Worm (Caenorhabditis elegans) whole organism, L1 larva: ENCODE data around the gene dot-1.2.

Experiments used
- C16A3.4 ChIP-seq: fragments of 150-350 bp; optimal IDR thresholded peaks from 2 replicates; lab custom pipeline; 2014; ENCODE audit warnings: missing biosample characterization, missing genetic modification characterization
- aha-1 ChIP-seq: fragments of 150-350 bp; optimal IDR thresholded peaks from 2 replicates; lab custom pipeline; 2014; ENCODE audit warnings: missing biosample characterization, missing genetic modification characterization
- aly-2 ChIP-seq: fragments of 150-350 bp; optimal IDR thresholded peaks from 2 replicates; lab custom pipeline; 2014; ENCODE audit warnings: missing biosample characterization, missing genetic modification characterization
- ceh-8 ChIP-seq: fragments of 200-800 bp; sonication (Bioruptor generic); optimal IDR thresholded peaks from 2 replicates; lab custom pipeline; 2018; ENCODE audit warnings: mild to moderate bottlenecking, missing genetic modification characterization, moderate library complexity, missing compliant biosample characterization
- ceh-82 ChIP-seq, 3 experiments: fragments of 150-350 bp in 1 of 3; sonication (generic microtip) in 2 of 3; optimal IDR thresholded peaks; 2 replicates each; lab custom pipeline; 2014 to 2017; ENCODE audit warnings: missing biosample characterization in 3 of 3, missing genetic modification characterization in 3 of 3
- ceh-90 ChIP-seq: sonication (generic microtip); optimal IDR thresholded peaks from 2 replicates; lab custom pipeline; 2016; ENCODE audit warnings: missing genetic modification characterization, missing compliant biosample characterization
- dpl-1 ChIP-seq, 3 experiments: fragments of 150-350 bp in 2 of 3; sonication (generic microtip) in 1 of 3; optimal IDR thresholded peaks; 2 replicates each; lab custom pipeline; 2014 to 2017; ENCODE audit warnings: missing biosample characterization in 3 of 3, missing genetic modification characterization in 3 of 3, missing genetic modification reagents in 3 of 3
- efl-1 ChIP-seq, 4 experiments: fragments of 150-350 bp; optimal IDR thresholded peaks in 3 of 4; peaks in 1 of 4; 1 replicate in 1 of 4; 2 replicates in 3 of 4; lab custom pipeline; 2014; ENCODE audit warnings: missing biosample characterization in 2 of 4, missing genetic modification characterization in 2 of 4, missing genetic modification reagents in 2 of 4
- egl-13 ChIP-seq: sonication (generic microtip); optimal IDR thresholded peaks from 2 replicates; lab custom pipeline; 2016; ENCODE audit warnings: missing genotype, missing genetic modification reagents, missing genetic modification characterization, missing compliant biosample characterization
- fkh-10 ChIP-seq: sonication (generic microtip); optimal IDR thresholded peaks from 2 replicates; lab custom pipeline; 2017; ENCODE audit warnings: missing biosample characterization, missing genetic modification reagents, missing genetic modification characterization
- hlh-4 ChIP-seq: sonication (generic microtip); optimal IDR thresholded peaks from 2 replicates; lab custom pipeline; 2016; ENCODE audit warnings: mild to moderate bottlenecking, missing genetic modification characterization, missing compliant biosample characterization
- hpl-2 ChIP-seq: fragments of 150-350 bp; optimal IDR thresholded peaks from 2 replicates; lab custom pipeline; 2014; ENCODE audit warnings: missing biosample characterization, missing genetic modification reagents, missing genetic modification characterization
- irx-1 ChIP-seq: sonication (generic microtip); optimal IDR thresholded peaks from 2 replicates; lab custom pipeline; 2016; ENCODE audit warnings: missing genetic modification characterization, missing compliant biosample characterization
- jun-1 ChIP-seq: fragments of 150-350 bp; optimal IDR thresholded peaks from 2 replicates; lab custom pipeline; 2014; ENCODE audit warnings: missing biosample characterization, missing genetic modification reagents, missing genetic modification characterization
- lin-13 ChIP-seq: fragments of 150-350 bp; optimal IDR thresholded peaks from 2 replicates; lab custom pipeline; 2014; ENCODE audit warnings: missing biosample characterization, missing genetic modification reagents, missing genetic modification characterization
- lin-14 ChIP-seq: fragments of 200-800 bp; sonication (Bioruptor generic); optimal IDR thresholded peaks from 2 replicates; lab custom pipeline; 2018; ENCODE audit warnings: mild to moderate bottlenecking, missing genetic modification characterization, moderate library complexity, missing compliant biosample characterization
- lin-39 ChIP-seq: fragments of 150-350 bp; optimal IDR thresholded peaks from 2 replicates; lab custom pipeline; 2014; ENCODE audit warnings: missing biosample characterization, missing genetic modification reagents, missing genetic modification characterization
- lsy-2 ChIP-seq, 2 experiments: fragments of 150-350 bp; optimal IDR thresholded peaks; 2 replicates each; lab custom pipeline; 2014; ENCODE audit warnings: missing biosample characterization in 2 of 2, missing genetic modification characterization in 2 of 2
- nhr-71 ChIP-seq: sonication (generic microtip); optimal IDR thresholded peaks from 2 replicates; lab custom pipeline; 2016; ENCODE audit warnings: mild to moderate bottlenecking, missing genetic modification characterization, moderate library complexity, missing compliant biosample characterization
- nhr-77 ChIP-seq: fragments of 150-350 bp; optimal IDR thresholded peaks from 2 replicates; lab custom pipeline; 2014; ENCODE audit warnings: missing biosample characterization, missing genetic modification characterization
- nhr-85 ChIP-seq: sonication (generic microtip); peaks from one replicate; lab custom pipeline; 2016; ENCODE audit warnings: missing genetic modification characterization, inconsistent platforms, missing compliant biosample characterization
- nhr-90 ChIP-seq: sonication (generic microtip); optimal IDR thresholded peaks from 2 replicates; lab custom pipeline; 2016; ENCODE audit warnings: mild to moderate bottlenecking, missing genetic modification characterization, missing compliant biosample characterization; ENCODE audit not compliant: poor library complexity
- pax-3 ChIP-seq: fragments of 200-800 bp; sonication (Bioruptor generic); optimal IDR thresholded peaks from 2 replicates; lab custom pipeline; 2018; ENCODE audit warnings: mild to moderate bottlenecking, missing genetic modification characterization, moderate library complexity, missing compliant biosample characterization
- pqm-1 ChIP-seq: sonication (generic microtip); optimal IDR thresholded peaks from 3 replicates; lab custom pipeline; 2017; ENCODE audit warnings: missing biosample characterization, missing genetic modification characterization
- rnt-1 ChIP-seq: sonication (generic microtip); optimal IDR thresholded peaks from 2 replicates; lab custom pipeline; 2016; ENCODE audit warnings: mild to moderate bottlenecking, missing genetic modification characterization, moderate library complexity, missing compliant biosample characterization
- skn-1 ChIP-seq: fragments of 150-350 bp; optimal IDR thresholded peaks from 2 replicates; lab custom pipeline; 2014; ENCODE audit warnings: missing biosample characterization, missing genetic modification characterization
- snpc-4 ChIP-seq: fragments of 150-350 bp; optimal IDR thresholded peaks from 2 replicates; lab custom pipeline; 2014; ENCODE audit warnings: missing biosample characterization, missing genetic modification characterization
- snu-23 ChIP-seq: sonication (generic microtip); optimal IDR thresholded peaks from 2 replicates; lab custom pipeline; 2016; ENCODE audit warnings: missing genetic modification characterization, missing compliant biosample characterization
- sox-4 ChIP-seq: sonication (generic microtip); optimal IDR thresholded peaks from 2 replicates; lab custom pipeline; 2016; ENCODE audit warnings: missing genetic modification characterization, missing compliant biosample characterization
- sptf-1 ChIP-seq: fragments of 150-350 bp; optimal IDR thresholded peaks from 2 replicates; lab custom pipeline; 2014; ENCODE audit warnings: missing biosample characterization, missing genetic modification characterization
- sup-37 ChIP-seq: fragments of 200-800 bp; sonication (Bioruptor generic); optimal IDR thresholded peaks from 2 replicates; lab custom pipeline; 2018; ENCODE audit warnings: mild to moderate bottlenecking, missing genetic modification characterization, missing compliant biosample characterization
- swsn-7 ChIP-seq: sonication (generic microtip); optimal IDR thresholded peaks from 2 replicates; lab custom pipeline; 2016; ENCODE audit warnings: missing genetic modification characterization, missing compliant biosample characterization
- tlp-1 ChIP-seq: fragments of 150-350 bp; optimal IDR thresholded peaks from 2 replicates; lab custom pipeline; 2014; ENCODE audit warnings: missing biosample characterization, missing genetic modification characterization
- unc-130 ChIP-seq: fragments of 150-350 bp; optimal IDR thresholded peaks from 2 replicates; lab custom pipeline; 2017; ENCODE audit warnings: missing biosample characterization, missing genetic modification characterization, inconsistent platforms
- unc-30 ChIP-seq: sonication (generic microtip); optimal IDR thresholded peaks from 2 replicates; lab custom pipeline; 2017; ENCODE audit warnings: missing biosample characterization, missing genetic modification characterization
- unc-62 ChIP-seq: fragments of 150-350 bp; optimal IDR thresholded peaks from 2 replicates; lab custom pipeline; 2014; ENCODE audit warnings: missing biosample characterization, missing genetic modification reagents, missing genetic modification characterization
- unc-98 ChIP-seq: fragments of 200-800 bp; sonication (Bioruptor generic); IDR thresholded peaks from 2 replicates; pipeline ENCODE4 v1.3.6; 2022; ENCODE audit warnings: missing genetic modification characterization, missing compliant biosample characterization
- vab-15 ChIP-seq: sonication (generic microtip); optimal IDR thresholded peaks from 2 replicates; lab custom pipeline; 2017; ENCODE audit warnings: missing genotype, mild to moderate bottlenecking, missing genetic modification characterization, missing compliant biosample characterization
- zip-4 ChIP-seq: fragments of 200-800 bp; sonication (Bioruptor generic); optimal IDR thresholded peaks from 2 replicates; lab custom pipeline; 2018; ENCODE audit warnings: mild to moderate bottlenecking, missing genetic modification characterization, moderate library complexity, missing compliant biosample characterization
- ztf-4 ChIP-seq: fragments of 150-350 bp; optimal IDR thresholded peaks from 2 replicates; lab custom pipeline; 2014; ENCODE audit warnings: missing biosample characterization, missing genetic modification characterization

The dot-1.2 gene

ce11 chrX:11828661-11829060, 40.5 kb downstream of the dot-1.2 start:
- no peak for TF ChIP-seq rnt-1 (tag; lab: Kevin White, UChicago)
- TF ChIP-seq, all 84 proteins: peak for 0

- TF ChIP-seq pax-3 (tag; lab: Kevin White, UChicago) (no peak), skn-1 (tag; lab: Kevin White, UChicago) (no peak), C16A3.4 (tag; lab: Kevin White, UChicago) (no peak), snu-23 (GFP tag; lab: Kevin White, UChicago) (no peak), pqm-1 (tag; lab: Kevin White, UChicago) (no peak), sptf-1 (no peak), lin-39 (tag; lab: Kevin White, UChicago) (no peak), tlp-1 (tag; lab: Kevin White, UChicago) (no peak), dpl-1 (GFP tag; optimal IDR thresholded peaks at IDR 0.05; lab: Kevin White, UChicago) (no peak), nhr-90 (tag; lab: Kevin White, UChicago) (no peak), nhr-85 (no peak), snpc-4 (tag; lab: Kevin White, UChicago) (no peak), nhr-77 (tag; lab: Kevin White, UChicago) (no peak), jun-1 (tag; lab: Kevin White, UChicago) (no peak), ceh-90 (tag; lab: Kevin White, UChicago) (no peak), swsn-7 (tag; lab: Kevin White, UChicago) (no peak), sox-4 (tag; lab: Kevin White, UChicago) (no peak)
- TF ChIP-seq, all 84 proteins: peak for 0
Observed at ce11 chrX:11827528-11827927, 41.6 kb downstream of the dot-1.2 start.

ce11 chrX:11826892-11827291, 42.3 kb downstream of the dot-1.2 start:
- TF ChIP-seq rnt-1 (tag; lab: Kevin White, UChicago) (no peak), fkh-10 (GFP tag; lab: Kevin White, UChicago) (peak; percentile 62)

ce11 chrX:11823704-11824103, 45.5 kb downstream of the dot-1.2 start, which contains the start of gene tag-241:
Gene tag-241 (plus strand): TSS chrX:11824004.
- TF ChIP-seq zip-4 (no peak), lsy-2 (tag; optimal IDR thresholded peaks at IDR 0.05; lab: Kevin White, UChicago) (no peak), pqm-1 (tag; lab: Kevin White, UChicago) (no peak), skn-1 (tag; lab: Kevin White, UChicago) (no peak), lin-14 (GFP tag; lab: Kevin White, UChicago) (peak; percentile 1), dpl-1 (GFP tag; optimal IDR thresholded peaks at IDR 0.05; lab: Kevin White, UChicago) (no peak), swsn-7 (tag; lab: Kevin White, UChicago) (no peak), vab-15 (tag; lab: Kevin White, UChicago) (no peak)

- TF ChIP-seq rnt-1 (tag; lab: Kevin White, UChicago) (peak; percentile 64), efl-1 (optimal IDR thresholded peaks at IDR 0.05; lab: Kevin White, UChicago) (no peak), efl-1 (GFP tag; optimal IDR thresholded peaks at IDR 0.05 in 1 of 2; lab: Kevin White, UChicago) (no peak), irx-1 (tag; lab: Kevin White, UChicago) (no peak), egl-13 (no peak), unc-98 (GFP tag; lab: Robert Waterston, UW) (no peak), sptf-1 (no peak), lin-14 (GFP tag; lab: Kevin White, UChicago) (peak; percentile 51), nhr-71 (tag; lab: Kevin White, UChicago) (peak; percentile 9), unc-30 (tag; lab: Kevin White, UChicago) (no peak), aly-2 (tag; lab: Kevin White, UChicago) (no peak)
Observed at ce11 chrX:11821159-11821720, 47.9 kb downstream of the dot-1.2 start.

- TF ChIP-seq hpl-2 = no peak
- TF ChIP-seq lin-39 (tag; lab: Kevin White, UChicago) = no peak
- peak; percentile 4 for TF ChIP-seq unc-130 (tag; lab: Kevin White, UChicago)
- TF ChIP-seq hlh-4 (tag; lab: Kevin White, UChicago) = no peak
- TF ChIP-seq snu-23 (GFP tag; lab: Kevin White, UChicago) = peak; percentile 1
- TF ChIP-seq unc-62 (GFP tag; lab: Kevin White, UChicago) = no peak
- no peak for TF ChIP-seq ceh-82 (tag; optimal IDR thresholded peaks at IDR 0.05; lab: Kevin White, UChicago)
- no peak for TF ChIP-seq aha-1
- peak; percentile 66 for TF ChIP-seq nhr-71 (tag; lab: Kevin White, UChicago)
- peak; percentile 75 for TF ChIP-seq lin-14 (GFP tag; lab: Kevin White, UChicago)
- TF ChIP-seq lin-13 = no peak
- no peak for TF ChIP-seq sptf-1
- no peak for TF ChIP-seq ztf-4 (tag; lab: Kevin White, UChicago)
- no peak for TF ChIP-seq ceh-8
- peak; percentile 25 for TF ChIP-seq rnt-1 (tag; lab: Kevin White, UChicago)
- no peak for TF ChIP-seq sup-37
Observed at ce11 chrX:11818711-11819110, 50.4 kb downstream of the dot-1.2 start.
